Fruit fly (Drosophila melanogaster) whole organism, prepupa: ENCODE results near the gene CG12693.

Experiments used
- CG11762 ChIP-seq: fragments of 200-800 bp; sonication (Bioruptor generic); optimal IDR thresholded peaks from 3 replicates; lab custom pipeline; 2016; ENCODE audit warnings: missing biosample characterization, missing genetic modification characterization; ENCODE audit not compliant: insufficient read depth
- CG6792 ChIP-seq: fragments of 200-800 bp; sonication (Bioruptor generic); optimal IDR thresholded peaks from 3 replicates; lab custom pipeline; 2016; ENCODE audit warnings: missing biosample characterization, missing genetic modification characterization
- CG6808 ChIP-seq: fragments of 200-800 bp; sonication (Bioruptor generic); optimal IDR thresholded peaks from 3 replicates; lab custom pipeline; 2017; ENCODE audit warnings: missing biosample characterization, missing genetic modification characterization, mild to moderate bottlenecking, moderate library complexity, missing genetic modification reagents
- Gug ChIP-seq: fragments of 200-800 bp; sonication (Bioruptor generic); IDR thresholded peaks from 2 replicates; pipeline ENCODE4 v1.3.6; 2022; ENCODE audit warnings: missing biosample characterization, missing genetic modification characterization
- OdsH ChIP-seq: fragments of 200-800 bp; sonication (Bioruptor generic); optimal IDR thresholded peaks from 3 replicates; lab custom pipeline; 2016; ENCODE audit warnings: missing biosample characterization, missing genetic modification characterization
- Sox102F ChIP-seq: fragments of 200-800 bp; sonication (Bioruptor generic); optimal IDR thresholded peaks from 2 replicates; lab custom pipeline; 2016; ENCODE audit warnings: missing biosample characterization, mild to moderate bottlenecking, missing genetic modification characterization
- achi ChIP-seq: fragments of 200-800 bp; sonication (Bioruptor generic); optimal IDR thresholded peaks from 3 replicates; lab custom pipeline; 2016; ENCODE audit warnings: missing biosample characterization, missing genetic modification characterization
- fd59A ChIP-seq: fragments of 200-800 bp; sonication (Bioruptor generic); optimal IDR thresholded peaks from 2 replicates; lab custom pipeline; 2017; ENCODE audit warnings: missing biosample characterization, mild to moderate bottlenecking, missing genetic modification characterization, missing genetic modification reagents

DNA sequence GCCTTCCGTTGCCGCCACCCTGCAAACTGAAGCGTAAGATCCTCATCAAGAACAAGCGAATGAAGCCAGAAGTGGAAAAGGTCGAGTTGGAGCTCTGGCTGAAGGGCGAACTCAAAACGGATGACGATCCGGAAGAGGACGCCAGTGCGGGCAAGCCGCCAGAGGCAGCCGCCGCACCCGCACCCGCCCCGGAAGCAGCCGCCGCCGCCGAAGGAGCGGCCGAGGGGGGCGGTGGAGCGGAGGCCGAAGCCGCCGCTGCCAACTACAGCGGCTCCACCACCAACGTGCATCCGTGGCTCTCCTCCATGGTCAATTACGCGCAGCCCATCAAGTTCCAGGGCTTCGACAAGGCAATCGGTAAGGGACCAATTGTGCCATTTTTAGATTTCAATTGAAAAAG lies 29.3 kb upstream of the CG12693 start:
- no peak for TF ChIP-seq CG11762 (GFP tag; lab: Kevin White, UChicago)
- TF ChIP-seq fd59A (GFP tag; lab: Kevin White, UChicago): no peak
- no peak for TF ChIP-seq Gug (GFP tag; lab: Robert Waterston, UW)
- TF ChIP-seq OdsH (GFP tag; lab: Kevin White, UChicago): no peak
- no peak for TF ChIP-seq achi (GFP tag; lab: Kevin White, UChicago)
- TF ChIP-seq CG6792 (GFP tag; lab: Kevin White, UChicago): no peak
- no peak for TF ChIP-seq Sox102F (GFP tag; lab: Kevin White, UChicago)
- TF ChIP-seq CG6808 (GFP tag; lab: Kevin White, UChicago): no peak
